Worm (Caenorhabditis elegans): ENCODE measurements around the gene idpp-14.
"Not testable (repeated sequence)": the region's sequence is repeated elsewhere in the genome, so short reads cannot be mapped to it uniquely, and the experiment has no call there.

The idpp-14 gene

DNA sequence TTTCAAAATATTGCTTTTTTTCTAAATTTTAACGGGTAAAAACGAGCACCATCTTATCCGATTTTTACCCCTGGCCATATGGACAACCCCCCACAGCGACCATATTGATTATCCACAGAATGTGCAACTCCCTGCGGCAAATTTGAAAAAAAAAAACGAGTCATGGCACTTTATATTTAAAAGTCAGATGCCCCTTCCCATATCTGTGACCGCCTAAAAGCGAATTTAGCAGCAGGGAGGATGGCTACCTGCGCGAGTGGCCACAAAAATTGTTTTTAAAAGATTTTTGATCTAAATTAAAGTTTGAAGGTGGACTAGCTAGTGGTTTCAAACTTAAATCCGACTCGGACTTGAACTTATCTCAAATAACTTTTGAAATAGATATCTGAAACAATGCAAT is 25.7 kb upstream of the idpp-14 start (continued):
- TF ChIP-seq F10B5.3 (tag; optimal IDR thresholded peaks at IDR 0.05) (peak; percentile 96), daf-16 (GFP tag; optimal IDR thresholded peaks at IDR 0.05) (peak; percentile 94 to 99), daf-16 (tag; optimal IDR thresholded peaks at IDR 0.05) (peak; percentile 87), D1046.2 (GFP tag; IDR thresholded peaks at IDR 0.05) (no peak; the same call in 1 of the 2 replicates)

DNA sequence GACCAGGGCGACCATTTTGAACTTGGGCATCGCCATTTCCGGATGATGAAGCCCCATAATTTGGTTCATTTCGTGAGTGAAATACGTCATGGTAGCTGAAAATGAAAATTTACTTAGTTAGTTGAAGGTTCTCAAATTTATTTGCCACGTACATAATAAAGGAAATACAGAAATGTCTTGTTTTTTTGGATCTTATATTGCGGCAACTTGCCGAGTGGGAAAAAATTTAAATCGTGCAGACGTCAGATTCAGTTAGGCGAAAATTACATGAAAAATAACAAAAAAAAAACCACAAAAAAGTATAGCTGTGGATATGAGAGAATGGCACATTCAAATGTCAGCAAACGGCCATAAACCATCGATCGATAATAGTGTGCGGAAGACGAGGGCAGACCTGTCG is 23.3 kb upstream of the idpp-14 start, which contains the start of gene T27A8.2:
T27A8.2 (minus strand) TSS at position 101 of the 400 bp plus-strand sequence.
- TF ChIP-seq unc-130 (GFP tag; optimal IDR thresholded peaks at IDR 0.05) (no peak), ceh-44 (GFP tag; IDR thresholded peaks at IDR 0.05) (no peak), fkh-10 (GFP tag; optimal IDR thresholded peaks at IDR 0.05) (no peak), nhr-10 (tag; optimal IDR thresholded peaks at IDR 0.05) (no peak)

DNA sequence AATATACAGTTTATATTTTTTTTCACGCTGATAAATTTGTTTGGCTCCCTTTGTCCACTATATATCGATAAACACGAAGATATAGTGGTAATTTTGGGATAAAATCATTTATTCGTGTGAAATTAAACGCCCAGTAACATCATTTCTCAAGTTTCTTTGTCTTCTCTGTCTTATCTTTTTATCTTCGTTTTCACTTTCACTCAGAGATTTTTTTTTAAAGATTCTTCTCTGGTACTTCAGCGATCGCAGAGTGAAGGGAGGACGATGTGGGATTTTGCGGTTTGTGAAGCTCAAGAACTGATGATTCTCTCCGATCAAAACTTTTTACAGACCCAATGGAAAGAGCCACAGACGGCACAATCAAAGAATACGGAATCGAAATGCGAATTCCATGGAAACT is 19.8 kb upstream of the idpp-14 start, which contains the start of gene T27A8.3:
T27A8.3 (plus strand) TSS at position 301 of the 400 bp plus-strand sequence.
- not testable (repeated sequence) for TF ChIP-seq Y105C5A.15 (GFP tag; IDR thresholded peaks at IDR 0.05); ZK546.5 (tag; optimal IDR thresholded peaks at IDR 0.05); rbr-2 (tag; optimal IDR thresholded peaks at IDR 0.05)

DNA sequence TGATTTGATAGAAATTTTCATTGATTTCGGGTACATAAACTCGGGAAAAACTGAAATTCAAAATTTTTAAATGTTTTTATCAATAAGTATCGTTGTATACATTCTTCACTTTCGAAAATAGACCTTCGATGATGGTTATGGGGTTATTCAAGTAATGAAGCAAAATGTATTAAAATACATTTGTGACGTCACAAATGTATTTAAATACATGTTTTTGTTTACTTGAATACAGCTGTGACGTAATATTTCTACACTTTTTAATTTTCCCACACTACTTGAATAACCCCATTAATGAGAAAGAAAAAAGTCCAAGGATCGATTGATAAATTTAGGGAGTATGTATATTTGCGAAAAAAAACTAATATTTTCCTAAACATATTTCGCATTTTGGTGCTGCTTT is 14.2 kb upstream of the idpp-14 start:
- no peak for TF ChIP-seq nhr-28 (tag; optimal IDR thresholded peaks at IDR 0.05)
- no peak for TF ChIP-seq arid-1 (GFP tag; conservative IDR thresholded peaks at IDR 0.05)
- TF ChIP-seq nhr-42 (GFP tag; IDR thresholded peaks at IDR 0.05): no peak

DNA sequence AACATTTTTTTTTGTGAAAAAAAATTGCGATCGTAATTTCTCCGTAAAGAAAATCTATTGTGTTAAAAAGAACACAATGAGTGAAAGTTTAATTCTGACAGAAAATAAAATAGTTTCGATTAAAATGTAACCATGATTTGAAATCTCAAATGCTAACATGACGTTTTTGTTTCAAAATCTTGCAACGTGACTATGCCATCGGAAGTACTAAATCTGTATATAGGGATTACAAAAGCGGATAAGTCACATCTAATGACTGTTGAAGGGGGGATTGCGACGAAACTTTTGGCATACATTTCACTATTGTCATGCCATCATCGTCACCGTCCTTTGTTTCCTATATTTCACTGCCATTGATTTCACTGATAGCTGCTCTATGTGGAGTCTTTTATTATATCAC is 9.6 kb upstream of the idpp-14 start, which contains the start of gene col-187:
col-187 (plus strand) TSS at position 301 of the 400 bp plus-strand sequence.
- TF ChIP-seq Y105C5A.15 (GFP tag; IDR thresholded peaks at IDR 0.05): no peak
- no peak for TF ChIP-seq F44E2.7 (GFP tag; IDR thresholded peaks at IDR 0.05)
- TF ChIP-seq mxl-3 (GFP tag; optimal IDR thresholded peaks at IDR 0.05): no peak

DNA sequence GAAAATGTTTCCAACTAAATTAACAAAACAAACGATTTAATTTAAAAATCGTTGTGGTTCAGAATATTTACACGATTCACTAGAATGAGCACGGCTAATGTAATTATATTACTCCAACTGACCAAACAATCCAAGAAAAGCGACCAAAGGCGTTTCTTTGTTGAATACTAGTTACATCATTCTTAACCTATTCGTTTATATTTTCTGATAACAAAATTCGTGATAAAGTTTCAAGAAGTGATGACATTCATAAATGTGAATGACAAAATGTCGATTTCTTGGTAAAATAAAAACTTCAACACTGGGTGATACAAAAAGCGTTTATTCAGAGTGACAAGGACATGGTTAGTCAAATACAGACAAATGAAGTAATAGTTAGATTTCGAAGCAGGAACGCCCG is 5.7 kb upstream of the idpp-14 start, which contains the start of gene C30F2.4:
C30F2.4 (minus strand) TSS at position 101 of the 400 bp plus-strand sequence.
- TF ChIP-seq hmg-1.1 (GFP tag; IDR thresholded peaks at IDR 0.05) (no peak), gei-8 (GFP tag; optimal IDR thresholded peaks at IDR 0.05) (no peak), lin-1 (GFP tag; IDR thresholded peaks at IDR 0.05) (no peak), cey-2 (tag; optimal IDR thresholded peaks at IDR 0.05; ENCODE audit: borderline replicate concordance, insufficient read depth) (no peak)

DNA sequence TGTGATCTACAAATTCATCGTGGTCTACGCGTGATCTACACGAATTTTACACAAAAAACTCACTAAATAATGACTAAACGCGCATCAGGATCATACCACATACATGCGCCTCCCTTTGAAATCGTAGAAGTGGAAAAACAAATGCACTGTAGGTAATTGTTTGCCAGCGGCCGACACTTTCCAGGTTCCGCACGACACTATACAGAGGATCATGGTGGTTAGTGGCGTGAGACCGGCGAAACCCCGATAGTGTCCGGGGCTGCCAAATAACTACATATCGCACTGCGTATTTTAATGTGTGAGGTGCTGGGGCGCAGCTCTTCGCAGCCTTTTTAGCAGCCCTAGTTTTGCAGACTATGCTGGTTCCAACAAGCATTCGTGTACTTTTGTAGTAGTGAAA is 3.5 kb upstream of the idpp-14 start:
- TF ChIP-seq ZK337.2 (GFP tag; IDR thresholded peaks at IDR 0.05) (no peak), aha-1 (tag) (peak; percentile 77), nhr-41 (GFP tag; IDR thresholded peaks at IDR 0.05) (no peak)

DNA sequence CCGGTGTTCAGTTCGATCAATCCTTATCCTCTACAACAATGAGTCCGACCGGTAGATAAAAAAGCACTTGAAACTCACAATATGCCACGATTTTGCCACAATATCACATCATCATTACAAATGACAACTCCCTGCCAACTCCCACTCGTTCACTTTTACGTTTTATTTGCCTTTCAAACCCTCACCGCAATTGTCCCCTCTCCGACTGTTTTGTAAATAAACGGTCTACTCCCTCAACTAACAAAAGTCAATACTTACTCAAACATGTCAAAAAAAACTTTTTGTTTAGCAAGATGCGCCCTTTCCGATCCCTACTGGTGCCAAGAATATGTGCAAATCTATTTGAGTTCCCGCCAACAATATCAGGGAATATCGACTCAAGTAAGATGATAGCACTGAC is 2.9 kb downstream of the idpp-14 start, which contains the start of gene C30F2.2:
C30F2.2 (minus strand) TSS at position 122 of the 400 bp plus-strand sequence.
- no peak for TF ChIP-seq lin-38 (GFP tag; IDR thresholded peaks at IDR 0.05)
- TF ChIP-seq unc-62 (GFP tag; optimal IDR thresholded peaks at IDR 0.05 in 1 of 2): peak in 1 of 2 experiments; percentile 48
- no peak for TF ChIP-seq unc-62 (tag; optimal IDR thresholded peaks at IDR 0.05)
- TF ChIP-seq pha-4 (GFP tag; IDR thresholded peaks at IDR 0.05): no peak
- peak; percentile 80 for TF ChIP-seq pha-4 (tag; optimal IDR thresholded peaks at IDR 0.05)
